Worm (Caenorhabditis elegans) whole organism, young adult: Measurements from ENCODE around the gene gcy-9.

Experiments
- B0261.1 ChIP-seq: sonication (generic microtip); optimal IDR thresholded peaks from 2 replicates; lab custom pipeline; 2016; ENCODE audit warnings: mild to moderate bottlenecking, missing genetic modification characterization, moderate library complexity, missing compliant biosample characterization
- B0336.3 ChIP-seq: fragments of 200-800 bp; sonication (Bioruptor generic); IDR thresholded peaks from 2 replicates; pipeline ENCODE4 v1.3.6; 2022; ENCODE audit warnings: missing genetic modification characterization, missing compliant biosample characterization
- C06A6.2 ChIP-seq: fragments of 200-800 bp; sonication (Bioruptor generic); conservative IDR thresholded peaks from 2 replicates; pipeline ENCODE4 v1.3.6; 2022; ENCODE audit warnings: missing genetic modification characterization, missing compliant biosample characterization
- C17E4.6 ChIP-seq: fragments of 200-800 bp; sonication (Bioruptor generic); IDR thresholded peaks from 2 replicates; pipeline ENCODE4 v1.3.6; 2022; ENCODE audit warnings: missing genetic modification reagents, missing genetic modification characterization, missing compliant biosample characterization
- F37B4.10 ChIP-seq: fragments of 200-800 bp; sonication (Bioruptor generic); IDR thresholded peaks from 2 replicates; pipeline ENCODE4 v1.3.6; 2022; ENCODE audit warnings: missing genetic modification characterization, missing compliant biosample characterization
- F52B5.7 ChIP-seq: sonication (generic microtip); optimal IDR thresholded peaks from 2 replicates; lab custom pipeline; 2016; ENCODE audit warnings: mild to moderate bottlenecking, missing genetic modification characterization, missing compliant biosample characterization
- F55B11.4 ChIP-seq: sonication (generic microtip); optimal IDR thresholded peaks from 2 replicates; lab custom pipeline; 2016; ENCODE audit warnings: missing compliant biosample characterization, missing genetic modification characterization, borderline replicate concordance; ENCODE audit not compliant: insufficient read depth
- F57C9.4 ChIP-seq: sonication (generic microtip); optimal IDR thresholded peaks from 2 replicates; lab custom pipeline; 2017; ENCODE audit warnings: mild to moderate bottlenecking, missing genetic modification characterization, missing compliant biosample characterization
- T07F8.4 ChIP-seq: sonication (generic microtip); optimal IDR thresholded peaks from 2 replicates; lab custom pipeline; 2016; ENCODE audit warnings: mild to moderate bottlenecking, missing genetic modification characterization, moderate library complexity, missing compliant biosample characterization
- T26A5.8 ChIP-seq: sonication (generic microtip); optimal IDR thresholded peaks from 2 replicates; lab custom pipeline; 2016; ENCODE audit warnings: missing genetic modification characterization, missing compliant biosample characterization
- Y56A3A.18 ChIP-seq: fragments of 200-800 bp; sonication (Bioruptor generic); IDR thresholded peaks from 2 replicates; pipeline ENCODE4 v1.3.6; 2022; ENCODE audit warnings: missing genetic modification reagents, missing genetic modification characterization, missing compliant biosample characterization
- Y67H2A.10 ChIP-seq: fragments of 200-800 bp; sonication (Bioruptor generic); conservative IDR thresholded peaks from 2 replicates; pipeline ENCODE4 v1.3.6; 2022; ENCODE audit warnings: missing genetic modification reagents, missing genetic modification characterization, missing compliant biosample characterization
- akir-1 ChIP-seq: fragments of 200-800 bp; sonication (Bioruptor generic); optimal IDR thresholded peaks from 2 replicates; lab custom pipeline; 2018; ENCODE audit warnings: mild to moderate bottlenecking, missing genetic modification characterization, moderate library complexity, missing compliant biosample characterization
- ceh-27 ChIP-seq: fragments of 200-800 bp; sonication (Bioruptor generic); optimal IDR thresholded peaks from 2 replicates; lab custom pipeline; 2018; ENCODE audit warnings: mild to moderate bottlenecking, missing genetic modification characterization, moderate library complexity, missing compliant biosample characterization
- ceh-91 ChIP-seq: fragments of 200-800 bp; sonication (Bioruptor generic); IDR thresholded peaks from 2 replicates; pipeline ENCODE4 v1.3.6; 2022; ENCODE audit warnings: missing genetic modification reagents, missing genetic modification characterization, missing compliant biosample characterization
- die-1 ChIP-seq: sonication (generic microtip); optimal IDR thresholded peaks from 2 replicates; lab custom pipeline; 2016; ENCODE audit warnings: missing genotype, mild to moderate bottlenecking, missing genetic modification characterization, missing compliant biosample characterization
- ets-4 ChIP-seq: fragments of 200-800 bp; sonication (Bioruptor generic); optimal IDR thresholded peaks from 2 replicates; lab custom pipeline; 2018; ENCODE audit warnings: mild to moderate bottlenecking, missing genetic modification characterization, missing compliant biosample characterization
- him-1 ChIP-seq: sonication (generic microtip); optimal IDR thresholded peaks from 2 replicates; lab custom pipeline; 2016; ENCODE audit warnings: missing genotype, missing genetic modification reagents, missing genetic modification characterization, missing compliant biosample characterization
- hmg-1.2 ChIP-seq: fragments of 200-800 bp; sonication (Bioruptor generic); IDR thresholded peaks from 2 replicates; pipeline ENCODE4 v1.3.6; 2022; ENCODE audit warnings: missing genetic modification reagents, missing genetic modification characterization, missing compliant biosample characterization
- hrde-1 ChIP-seq: sonication (generic microtip); optimal IDR thresholded peaks from 2 replicates; lab custom pipeline; 2016; ENCODE audit warnings: missing genetic modification characterization, mild to moderate bottlenecking, missing compliant biosample characterization, moderate library complexity, missing genotype, missing genetic modification reagents, borderline replicate concordance
- hsf-1 ChIP-seq: fragments of 200-800 bp; sonication (Bioruptor generic); IDR thresholded peaks from 2 replicates; pipeline ENCODE4 v1.3.6; 2022; ENCODE audit warnings: missing genetic modification reagents, missing genetic modification characterization, missing compliant biosample characterization
- lin-54 ChIP-seq: fragments of 200-800 bp; sonication (Bioruptor generic); optimal IDR thresholded peaks from 2 replicates; lab custom pipeline; 2018; ENCODE audit warnings: mild to moderate bottlenecking, missing genetic modification characterization, missing compliant biosample characterization
- madf-8 ChIP-seq: fragments of 200-800 bp; sonication (Bioruptor generic); conservative IDR thresholded peaks from 2 replicates; pipeline ENCODE4 v1.3.6; 2022; ENCODE audit warnings: missing genetic modification reagents, missing genetic modification characterization, missing compliant biosample characterization
- mcd-1 ChIP-seq: fragments of 200-800 bp; sonication (Bioruptor generic); IDR thresholded peaks from 2 replicates; pipeline ENCODE4 v1.3.6; 2022; ENCODE audit warnings: missing genetic modification reagents, missing genetic modification characterization, missing compliant biosample characterization
- nfya-1 ChIP-seq: sonication (generic microtip); optimal IDR thresholded peaks from 2 replicates; lab custom pipeline; 2017; ENCODE audit warnings: antibody characterized with exemption, missing compliant biosample characterization, missing genetic modification characterization, borderline replicate concordance; ENCODE audit not compliant: insufficient read depth
- nhr-120 ChIP-seq: fragments of 200-800 bp; sonication (Bioruptor generic); IDR thresholded peaks from 2 replicates; pipeline ENCODE4 v1.3.6; 2022; ENCODE audit warnings: missing genetic modification characterization, missing compliant biosample characterization
- snpc-1.1 ChIP-seq: sonication (generic microtip); optimal IDR thresholded peaks from 2 replicates; lab custom pipeline; 2017; ENCODE audit warnings: missing genetic modification characterization, mild to moderate bottlenecking, missing compliant biosample characterization, antibody characterized with exemption, moderate library complexity, missing genotype, missing genetic modification reagents; ENCODE audit not compliant: insufficient read depth
- snpc-1.3 ChIP-seq: sonication (generic microtip); optimal IDR thresholded peaks from 2 replicates; lab custom pipeline; 2017; ENCODE audit warnings: missing genetic modification characterization, mild to moderate bottlenecking, missing compliant biosample characterization, antibody characterized with exemption, moderate library complexity, missing genotype, missing genetic modification reagents; ENCODE audit not compliant: insufficient read depth
- somi-1 ChIP-seq: fragments of 200-800 bp; sonication (Bioruptor generic); optimal IDR thresholded peaks from 2 replicates; lab custom pipeline; 2018; ENCODE audit warnings: mild to moderate bottlenecking, missing genetic modification characterization, missing compliant biosample characterization
- tbp1 ChIP-seq: fragments of 200-800 bp; sonication (Bioruptor generic); optimal IDR thresholded peaks from 2 replicates; lab custom pipeline; 2018; ENCODE audit warnings: mild to moderate bottlenecking, missing genetic modification characterization, missing compliant biosample characterization
- unc-130 ChIP-seq: sonication (generic microtip); optimal IDR thresholded peaks from 2 replicates; lab custom pipeline; 2016; ENCODE audit warnings: missing genetic modification reagents, missing genetic modification characterization, missing compliant biosample characterization
- unc-62 ChIP-seq: fragments of 150-350 bp; optimal IDR thresholded peaks from 2 replicates; lab custom pipeline; 2014; ENCODE audit warnings: missing biosample characterization, missing genetic modification reagents, missing genetic modification characterization
- xnd-1 ChIP-seq: sonication (generic microtip); optimal IDR thresholded peaks from 2 replicates; lab custom pipeline; 2016; ENCODE audit warnings: missing genotype, missing genetic modification reagents, missing genetic modification characterization, missing compliant biosample characterization
- zfh-2 ChIP-seq: fragments of 200-800 bp; sonication (Bioruptor generic); conservative IDR thresholded peaks from 2 replicates; pipeline ENCODE4 v1.3.6; 2022; ENCODE audit warnings: missing genetic modification reagents, missing genetic modification characterization, missing compliant biosample characterization
- ztf-26 ChIP-seq: sonication (generic microtip); optimal IDR thresholded peaks from 2 replicates; lab custom pipeline; 2017; ENCODE audit warnings: missing genetic modification characterization, missing compliant biosample characterization

Gene gcy-9

DNA sequence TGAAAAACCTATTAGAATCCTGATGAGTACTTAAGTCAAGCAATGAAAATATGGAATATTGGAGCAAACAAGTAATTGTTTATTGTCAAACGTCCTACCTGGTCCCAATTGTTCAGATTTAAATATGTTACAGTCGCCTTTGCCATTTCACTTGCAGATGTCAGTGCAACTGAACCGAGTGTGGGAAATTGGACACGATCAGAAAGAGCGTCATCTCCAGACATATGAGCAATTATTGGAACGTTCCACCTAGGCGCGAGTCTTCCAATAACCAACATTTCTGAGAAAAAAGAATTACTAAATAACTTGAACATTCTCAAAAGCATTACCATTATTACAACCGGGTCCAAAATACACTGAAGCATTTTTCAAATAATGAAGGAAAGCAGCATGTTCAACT, 588 bp downstream of the gcy-9 start:
- TF ChIP-seq B0336.3 (GFP tag; lab: Robert Waterston, UW) = no peak
- TF ChIP-seq xnd-1 (tag; lab: Kevin White, UChicago) = no peak
- TF ChIP-seq ceh-91 (GFP tag; lab: Robert Waterston, UW) = no peak
- TF ChIP-seq madf-8 (GFP tag; lab: Robert Waterston, UW) = no peak
- TF ChIP-seq hsf-1 (GFP tag; lab: Robert Waterston, UW) = no peak
- TF ChIP-seq Y67H2A.10 (GFP tag; lab: Robert Waterston, UW) = no peak
- TF ChIP-seq T26A5.8 (tag; lab: Kevin White, UChicago) = no peak
- TF ChIP-seq mcd-1 (GFP tag; lab: Robert Waterston, UW) = no peak
- no peak for TF ChIP-seq die-1
- TF ChIP-seq F55B11.4 (tag; lab: Kevin White, UChicago) = no peak
- TF ChIP-seq nfya-1 (tag; lab: Kevin White, UChicago) = no peak
- no peak for TF ChIP-seq C17E4.6
- no peak for TF ChIP-seq F52B5.7
- no peak for TF ChIP-seq Y56A3A.18
- no peak for TF ChIP-seq F57C9.4 (tag; lab: Kevin White, UChicago)
- no peak for TF ChIP-seq F37B4.10 (GFP tag; lab: Robert Waterston, UW)
- no peak for TF ChIP-seq zfh-2 (GFP tag; lab: Robert Waterston, UW)

DNA sequence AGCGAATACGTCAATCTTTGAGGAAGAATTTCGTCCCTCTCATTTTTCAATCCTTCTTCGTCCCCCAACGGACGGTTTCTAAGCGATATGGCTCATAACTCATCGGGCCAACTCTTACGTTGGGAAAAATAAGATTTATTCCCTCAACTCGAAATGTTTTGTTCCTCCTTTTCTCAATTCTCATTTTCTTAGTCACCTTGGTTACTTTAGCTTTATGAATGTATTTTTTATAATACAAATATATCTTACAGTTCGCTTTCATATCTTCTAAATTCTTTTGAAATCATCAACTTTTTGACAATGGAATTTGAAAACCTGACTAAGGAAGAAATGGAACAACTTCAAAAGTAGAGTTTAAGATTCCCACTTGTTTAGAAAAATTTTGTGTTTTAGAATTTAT, 8.3 kb downstream of the gcy-9 start, which contains the start of gene npr-9:
TSS of gene npr-9 (plus strand) at position 301 of the 400 bp plus-strand sequence.
- TF ChIP-seq B0261.1 (tag; lab: Kevin White, UChicago) (no peak), unc-62 (no peak)

DNA sequence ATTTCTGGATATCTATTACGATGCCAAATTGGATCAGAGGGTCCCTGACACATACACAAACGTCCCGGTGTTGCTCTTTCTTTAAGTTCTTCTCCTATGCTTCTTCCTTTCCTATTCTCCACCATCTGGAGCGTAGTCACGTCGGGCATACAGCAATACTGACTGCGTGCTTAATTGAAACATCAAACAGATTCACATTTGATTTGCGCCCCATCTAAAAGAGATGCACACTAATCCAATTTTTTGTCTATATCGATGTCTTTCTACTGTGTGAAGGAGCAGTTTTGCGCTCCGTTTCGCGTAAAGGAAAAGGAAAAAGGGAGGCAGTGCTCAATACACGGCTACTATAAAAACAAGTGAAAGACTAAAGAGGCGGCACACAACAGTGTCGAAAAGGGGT, 9.0 kb downstream of the gcy-9 start:
- TF ChIP-seq lin-54 (GFP tag; lab: Kevin White, UChicago) = no peak
- no peak for TF ChIP-seq him-1 (tag; lab: Kevin White, UChicago)
- TF ChIP-seq unc-130 (GFP tag; lab: Kevin White, UChicago) = no peak
- TF ChIP-seq T07F8.4 (tag; lab: Kevin White, UChicago) = no peak
- TF ChIP-seq nhr-120 (GFP tag; lab: Robert Waterston, UW) = no peak
- TF ChIP-seq hrde-1 (tag; lab: Kevin White, UChicago) = no peak
- no peak for TF ChIP-seq tbp1 (GFP tag; lab: Kevin White, UChicago)
- no peak for TF ChIP-seq C06A6.2 (GFP tag; lab: Robert Waterston, UW)
- no peak for TF ChIP-seq hmg-1.2 (GFP tag; lab: Robert Waterston, UW)
- TF ChIP-seq snpc-1.1 (tag; lab: Kevin White, UChicago) = no peak
- TF ChIP-seq ets-4 (GFP tag; lab: Kevin White, UChicago) = no peak
- TF ChIP-seq Y67H2A.10 (GFP tag; lab: Robert Waterston, UW) = no peak
- TF ChIP-seq ztf-26 (tag; lab: Kevin White, UChicago) = no peak

DNA sequence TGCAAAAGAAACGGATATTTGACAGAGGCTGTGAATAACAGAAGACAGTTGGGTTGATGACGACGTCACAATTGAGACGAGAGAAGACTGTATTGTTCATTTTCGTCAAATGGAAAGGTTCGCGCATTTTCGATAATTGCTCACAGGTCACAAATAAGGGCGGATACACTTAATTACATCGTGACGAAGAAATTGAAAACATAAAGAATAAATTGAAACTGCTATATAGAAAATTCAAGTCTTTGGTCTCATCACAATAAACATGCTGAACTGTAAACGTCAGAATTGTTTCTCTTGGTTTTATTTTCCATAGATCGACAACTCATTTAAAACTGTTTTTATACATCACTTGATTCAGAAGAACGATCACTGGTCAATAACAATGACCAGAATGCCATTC, 10.9 kb downstream of the gcy-9 start, which contains the start of gene ZK455.5:
TSS of gene ZK455.5 (minus strand) at position 101 of the 400 bp plus-strand sequence.
- TF ChIP-seq somi-1 (GFP tag; lab: Kevin White, UChicago) (no peak), akir-1 (no peak), ceh-27 (GFP tag; lab: Kevin White, UChicago) (no peak), Y67H2A.10 (GFP tag; lab: Robert Waterston, UW) (no peak), snpc-1.3 (tag; lab: Kevin White, UChicago) (no peak), mcd-1 (GFP tag; lab: Robert Waterston, UW) (no peak)
